Worm (Caenorhabditis elegans) whole organism, late embryonic: ENCODE results near the gene txt-14.
A peak's percentile ranks its signal among the peaks of the same experiment; 100 is the strongest.

Experiments used
- K09A11.1 ChIP-seq: sonication (generic microtip); optimal IDR thresholded peaks from 2 replicates; lab custom pipeline; 2017; ENCODE audit warnings: antibody characterized with exemption, mild to moderate bottlenecking, missing genetic modification characterization, missing compliant biosample characterization; ENCODE audit not compliant: insufficient read depth
- ahr-1 ChIP-seq: sonication (generic microtip); optimal IDR thresholded peaks from 2 replicates; lab custom pipeline; 2016; ENCODE audit warnings: missing genetic modification characterization, missing compliant biosample characterization
- ceh-19 ChIP-seq: fragments of 200-800 bp; sonication (Bioruptor generic); optimal IDR thresholded peaks from 2 replicates; lab custom pipeline; 2018; ENCODE audit warnings: mild to moderate bottlenecking, missing genetic modification characterization, missing compliant biosample characterization
- ceh-9 ChIP-seq: sonication (generic microtip); optimal IDR thresholded peaks from 2 replicates; lab custom pipeline; 2016; ENCODE audit warnings: mild to moderate bottlenecking, missing genetic modification characterization, inconsistent platforms, missing compliant biosample characterization
- che-1 ChIP-seq: sonication (generic microtip); optimal IDR thresholded peaks from 2 replicates; lab custom pipeline; 2016; ENCODE audit warnings: mild to moderate bottlenecking, missing genetic modification characterization, missing compliant biosample characterization
- dve-1 ChIP-seq: sonication (generic microtip); optimal IDR thresholded peaks from 2 replicates; lab custom pipeline; 2017; ENCODE audit warnings: antibody characterized with exemption, mild to moderate bottlenecking, missing genetic modification characterization, missing compliant biosample characterization
- fkh-10 ChIP-seq: fragments of 150-350 bp; optimal IDR thresholded peaks from 2 replicates; lab custom pipeline; 2014; ENCODE audit warnings: missing biosample characterization, missing genetic modification reagents, missing genetic modification characterization
- nhr-11 ChIP-seq: fragments of 150-350 bp; optimal IDR thresholded peaks from 2 replicates; lab custom pipeline; 2014; ENCODE audit warnings: missing biosample characterization, missing genetic modification characterization
- npax-4 ChIP-seq: sonication (generic microtip); optimal IDR thresholded peaks from 2 replicates; lab custom pipeline; 2016; ENCODE audit warnings: missing genetic modification characterization, missing compliant biosample characterization
- pha-4 ChIP-seq: fragments of 150-350 bp; optimal IDR thresholded peaks from 2 replicates; lab custom pipeline; 2018; ENCODE audit warnings: missing biosample characterization, missing genetic modification reagents, missing genetic modification characterization
- ref-2 ChIP-seq: sonication (generic microtip); optimal IDR thresholded peaks from 2 replicates; lab custom pipeline; 2016; ENCODE audit warnings: missing genetic modification characterization, missing compliant biosample characterization
- sox-4 ChIP-seq: sonication (generic microtip); optimal IDR thresholded peaks from 2 replicates; lab custom pipeline; 2017; ENCODE audit warnings: mild to moderate bottlenecking, missing genetic modification characterization, inconsistent platforms, missing compliant biosample characterization

ce11 chrV:18587936-18588335, 5.5 kb downstream of the txt-14 start:
- TF ChIP-seq ceh-19 (GFP tag; lab: Kevin White, UChicago) (no peak), che-1 (tag; lab: Kevin White, UChicago) (no peak), ref-2 (tag; lab: Kevin White, UChicago) (no peak), K09A11.1 (tag; lab: Kevin White, UChicago) (no peak), fkh-10 (no peak), ceh-9 (tag; lab: Kevin White, UChicago) (no peak), npax-4 (tag; lab: Kevin White, UChicago) (no peak), sox-4 (tag; lab: Kevin White, UChicago) (no peak), pha-4 (tag; lab: Kevin White, UChicago) (no peak), dve-1 (tag; lab: Kevin White, UChicago) (peak; percentile 3), ahr-1 (tag; lab: Kevin White, UChicago) (no peak), nhr-11 (tag; lab: Kevin White, UChicago) (no peak)
